Fruit fly (Drosophila melanogaster) S2 (cell line): ENCODE measurements around the gene tow.

Experiments used
- CG8478 ChIP-seq: fragments of >200 bp; optimal IDR thresholded peaks from 2 replicates; lab custom pipeline; 2018
- CTCF ChIP-seq, 2 experiments: fragments of >200 bp; optimal IDR thresholded peaks; 2 replicates each; lab custom pipeline; 2018

Gene tow

DNA sequence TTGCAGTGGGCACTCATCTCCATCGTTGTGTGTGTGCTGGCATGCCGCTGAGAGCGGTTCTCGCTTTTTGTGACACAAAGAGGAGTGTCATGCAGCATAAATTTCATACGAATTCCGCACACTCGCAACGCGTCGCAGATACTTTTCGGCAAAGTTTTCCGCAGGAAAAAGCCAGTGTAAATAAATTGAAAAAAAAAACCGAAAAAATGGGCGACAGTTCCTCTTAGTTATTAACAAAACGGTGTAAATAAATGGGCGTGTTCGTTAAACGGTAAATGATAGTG, at the start of gene tow:
TSS of gene tow (plus strand) at position 26 of the 284 bp plus-strand sequence.
- TF ChIP-seq CG8478 (lab: Kevin White, UChicago) (no peak), CTCF (optimal IDR thresholded peaks at IDR 0.05; lab: Kevin White, UChicago) (no peak)

DNA sequence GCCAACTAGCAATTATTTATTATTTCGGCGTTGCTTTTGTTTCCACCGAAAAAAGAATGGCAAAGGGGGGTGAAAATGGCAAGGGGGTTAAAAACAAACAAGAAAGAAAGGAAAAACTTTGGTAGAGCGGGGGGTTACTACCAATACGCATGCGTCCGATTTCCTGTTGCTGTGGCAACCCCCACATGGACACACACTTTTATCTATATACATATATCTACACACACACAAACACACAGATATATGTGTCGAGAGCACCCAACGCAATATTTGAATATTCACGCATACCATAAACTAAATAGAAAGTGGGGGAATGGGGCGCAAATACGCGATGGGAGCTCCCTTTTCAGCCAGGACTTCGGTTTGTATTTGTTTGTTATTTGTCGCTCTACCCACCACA, 43.4 kb upstream of the tow start:
- TF ChIP-seq CTCF (optimal IDR thresholded peaks at IDR 0.05; lab: Kevin White, UChicago), result no peak

DNA sequence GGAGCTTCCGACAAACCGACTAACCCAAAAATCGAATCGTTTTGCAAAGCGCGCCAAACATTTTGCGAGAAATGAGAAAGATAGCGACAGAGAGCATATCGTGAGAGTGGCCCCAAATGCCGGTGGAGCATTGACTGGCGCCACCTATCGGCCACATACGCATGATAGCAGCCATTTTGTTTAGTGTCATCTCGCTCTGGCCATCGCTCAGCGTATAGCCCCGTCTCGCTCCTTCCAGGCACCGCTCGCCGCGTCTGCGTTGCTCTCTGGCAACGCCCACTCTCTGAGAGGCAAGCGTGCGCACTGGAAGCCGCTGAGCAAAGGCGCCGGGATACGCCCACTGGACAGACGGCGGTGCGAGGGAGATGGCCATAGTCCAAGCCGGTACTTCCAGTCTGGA, 38.7 kb upstream of the tow start:
- TF ChIP-seq CG8478 (lab: Kevin White, UChicago) (no peak), CTCF (optimal IDR thresholded peaks at IDR 0.05; lab: Kevin White, UChicago) (peak; percentile 94 to 99)

DNA sequence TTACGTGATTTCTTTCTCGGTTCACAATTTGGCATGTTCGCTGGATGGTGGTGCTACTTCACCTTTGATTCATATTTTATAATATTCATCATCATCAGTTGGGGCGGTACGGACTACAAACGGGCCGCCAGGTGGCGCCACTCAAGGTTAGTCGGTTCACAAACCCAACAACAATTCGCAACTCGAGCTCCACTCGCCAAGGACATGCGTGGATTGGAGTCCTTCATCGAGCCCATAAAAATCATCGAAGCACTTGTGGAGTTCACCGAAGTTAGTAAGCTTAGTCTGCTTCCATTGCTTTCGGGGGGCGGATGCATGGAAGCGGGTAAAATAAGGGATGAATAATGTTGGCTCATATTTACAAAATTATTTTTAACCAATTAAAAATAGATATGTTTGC, 35.9 kb upstream of the tow start:
- TF ChIP-seq CG8478 (lab: Kevin White, UChicago) (no peak), CTCF (optimal IDR thresholded peaks at IDR 0.05; lab: Kevin White, UChicago) (peak; percentile 89 to 94)

DNA sequence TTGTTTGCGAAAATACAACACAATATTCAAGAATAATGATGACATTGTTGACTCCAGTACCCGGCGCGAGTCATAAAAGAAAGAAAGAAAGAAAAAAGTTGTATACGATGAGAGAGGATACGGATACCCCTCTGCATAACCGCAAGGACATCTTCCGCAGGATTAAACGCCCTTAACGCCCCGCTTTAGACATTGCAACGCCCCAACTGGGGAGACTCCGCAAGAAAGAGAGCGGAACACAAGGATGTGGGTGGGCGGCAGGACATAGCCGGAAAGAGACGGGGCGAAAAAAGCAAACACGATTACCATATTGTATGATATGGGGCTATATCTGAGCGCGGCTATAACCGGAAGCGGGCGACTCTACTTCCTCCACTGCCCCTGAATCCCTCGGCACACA, 31.4 kb upstream of the tow start:
- TF ChIP-seq CG8478 (lab: Kevin White, UChicago) (no peak), CTCF (optimal IDR thresholded peaks at IDR 0.05; lab: Kevin White, UChicago) (no peak)

DNA sequence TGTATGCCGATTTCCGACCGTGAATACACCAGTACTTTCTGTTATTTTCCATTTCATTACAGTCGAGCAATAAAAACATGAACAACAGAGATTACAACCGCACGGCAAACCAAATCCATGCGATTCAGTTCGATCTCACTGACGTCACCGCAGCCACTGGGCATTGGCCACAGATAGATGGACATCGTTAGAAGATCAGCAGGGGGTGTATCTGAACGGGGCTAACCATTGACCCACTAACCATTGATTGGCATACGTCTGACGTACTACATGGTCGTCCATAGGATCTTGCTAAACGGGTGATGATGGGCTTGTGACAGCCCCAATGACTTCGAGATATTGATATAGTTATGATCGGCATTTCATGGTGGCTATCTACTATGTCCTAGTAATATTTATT, 28.8 kb upstream of the tow start:
- TF ChIP-seq CTCF (optimal IDR thresholded peaks at IDR 0.05; lab: Kevin White, UChicago) (no peak), CG8478 (lab: Kevin White, UChicago) (no peak)

DNA sequence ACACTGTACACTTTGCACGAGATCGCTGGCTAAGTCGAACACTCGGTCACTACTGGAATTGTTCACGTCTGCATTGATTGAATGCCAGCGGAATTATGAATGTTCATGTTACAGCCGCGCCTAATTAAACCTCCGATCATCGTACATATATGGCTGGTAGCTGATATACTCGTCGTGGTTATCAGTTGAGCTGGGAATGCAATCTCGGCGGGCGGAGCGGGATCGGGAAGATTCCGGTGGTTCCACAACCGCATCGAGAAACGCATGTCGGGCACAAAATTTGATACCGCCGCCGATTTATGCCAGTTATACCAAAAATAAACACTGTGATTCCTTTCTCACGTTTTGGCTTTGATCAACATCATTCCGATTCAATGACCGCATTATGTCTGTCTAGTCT, 27.9 kb upstream of the tow start, which contains the start of gene Prat2:
TSS of gene Prat2 (minus strand) at position 101 of the 400 bp plus-strand sequence.
- TF ChIP-seq CTCF (optimal IDR thresholded peaks at IDR 0.05; lab: Kevin White, UChicago) (no peak), CG8478 (lab: Kevin White, UChicago) (no peak)

DNA sequence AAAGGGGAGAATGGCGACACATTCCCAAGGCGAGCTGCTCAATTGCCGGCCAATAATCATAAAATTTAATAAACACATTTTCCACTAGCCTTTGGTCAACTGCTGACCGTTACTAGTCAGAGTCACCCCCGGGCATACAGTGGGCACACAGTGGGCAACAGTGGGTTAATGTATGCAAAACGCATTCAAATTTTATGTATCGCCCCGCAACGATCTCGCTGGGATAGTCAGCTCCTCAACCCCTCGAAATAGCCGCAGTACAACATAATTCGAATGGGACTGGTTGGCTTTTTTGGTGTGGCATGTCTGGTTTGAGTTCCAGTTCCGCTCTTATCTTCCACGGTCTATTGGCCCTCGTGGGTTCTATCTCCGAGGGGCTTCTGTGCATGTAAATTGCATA, 23.4 kb upstream of the tow start:
- no peak for TF ChIP-seq CTCF (optimal IDR thresholded peaks at IDR 0.05; lab: Kevin White, UChicago)
- TF ChIP-seq CG8478 (lab: Kevin White, UChicago), result no peak

DNA sequence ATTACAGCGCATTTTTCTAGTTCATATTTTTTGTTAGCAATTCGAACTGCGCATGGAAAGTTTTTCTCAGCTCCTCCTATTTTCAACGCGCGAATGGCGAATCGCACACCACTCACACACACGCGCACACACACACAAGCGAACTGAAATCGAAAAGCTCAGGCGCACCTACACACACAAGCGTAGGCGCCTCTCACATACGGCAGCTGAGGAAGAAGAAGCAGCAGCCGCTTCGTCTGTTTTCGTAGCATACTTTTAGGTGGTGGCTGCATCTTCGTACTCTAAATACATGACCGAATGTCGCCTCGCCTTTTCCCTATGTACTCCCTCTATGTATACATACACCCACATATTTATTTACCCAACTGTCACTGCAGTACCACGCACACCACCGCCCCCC, 16.8 kb upstream of the tow start:
- TF ChIP-seq CTCF (optimal IDR thresholded peaks at IDR 0.05; lab: Kevin White, UChicago) (peak in 1 of 2 experiments; percentile 28), CG8478 (lab: Kevin White, UChicago) (no peak)

DNA sequence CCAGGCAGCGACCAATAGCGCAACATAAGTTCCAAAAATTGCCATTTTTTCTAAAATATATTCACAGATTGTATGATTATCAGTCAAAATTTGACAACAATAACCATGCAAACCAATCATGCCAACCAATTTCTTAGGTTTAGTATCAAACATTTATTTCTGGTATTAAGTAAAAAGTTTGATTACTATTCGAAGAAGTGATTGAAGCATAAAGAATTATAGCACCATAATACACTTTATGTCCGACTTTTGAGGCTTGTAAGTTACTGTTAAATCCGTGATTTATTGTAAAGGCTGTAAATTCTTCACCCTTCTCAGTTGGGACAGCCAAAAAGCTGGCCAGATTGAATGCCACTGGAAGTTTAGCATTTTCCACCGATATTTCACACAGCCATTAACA, 10.8 kb upstream of the tow start, which contains the start of gene CG45413:
TSS of gene CG45413 (minus strand) at position 101 of the 400 bp plus-strand sequence.
- no peak for TF ChIP-seq CG8478 (lab: Kevin White, UChicago)
- no peak for TF ChIP-seq CTCF (optimal IDR thresholded peaks at IDR 0.05; lab: Kevin White, UChicago)

DNA sequence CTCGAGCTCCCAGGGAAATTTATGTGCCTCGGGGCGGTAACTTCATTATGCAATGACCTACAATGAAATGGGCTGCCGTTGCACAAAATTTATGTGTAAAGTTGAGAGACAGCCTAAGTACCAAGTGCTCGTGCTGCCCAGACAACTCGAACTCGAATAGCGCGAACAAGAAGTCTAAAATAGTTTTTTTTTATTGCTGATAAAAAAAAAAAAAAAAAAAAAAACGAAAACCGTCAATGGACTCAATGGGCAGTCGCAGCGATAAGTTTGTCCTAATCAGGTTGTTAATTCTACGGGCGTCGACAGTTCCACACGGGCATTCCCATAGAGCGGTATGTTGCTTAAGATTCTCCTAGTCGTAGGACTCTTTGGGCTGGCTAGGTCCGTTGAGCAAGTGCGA, 10.0 kb upstream of the tow start, which contains the start of gene CG14820:
TSS of gene CG14820 (plus strand) at position 301 of the 400 bp plus-strand sequence.
- no peak for TF ChIP-seq CTCF (optimal IDR thresholded peaks at IDR 0.05; lab: Kevin White, UChicago)
- TF ChIP-seq CG8478 (lab: Kevin White, UChicago), result no peak

DNA sequence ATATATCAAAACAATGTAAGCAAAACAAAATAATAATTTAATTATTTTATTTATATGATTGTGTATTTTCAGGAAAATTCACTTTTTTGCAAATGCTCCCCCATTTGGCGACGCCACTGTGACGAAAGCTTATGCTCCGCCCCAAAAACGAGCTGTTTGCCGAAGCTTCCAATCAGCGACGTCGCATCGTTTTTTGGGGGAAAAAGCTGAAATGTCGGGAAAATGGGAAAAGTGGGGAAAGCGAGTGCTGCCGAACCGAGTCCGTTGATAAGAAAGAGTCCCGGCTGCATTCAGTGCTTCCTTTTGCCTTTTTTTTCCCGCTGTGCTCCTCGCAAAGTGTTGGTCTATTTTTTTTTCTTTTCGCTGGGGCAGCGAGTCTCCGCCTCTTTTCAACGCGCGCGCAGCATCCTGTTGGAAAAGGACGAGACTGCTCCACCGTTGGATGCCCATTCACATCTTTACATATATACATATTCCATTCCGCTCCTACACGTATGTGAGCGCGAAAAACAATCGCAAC, 7.8 kb upstream of the tow start:
- TF ChIP-seq CG8478 (lab: Kevin White, UChicago) (no peak), CTCF (optimal IDR thresholded peaks at IDR 0.05; lab: Kevin White, UChicago) (no peak)

DNA sequence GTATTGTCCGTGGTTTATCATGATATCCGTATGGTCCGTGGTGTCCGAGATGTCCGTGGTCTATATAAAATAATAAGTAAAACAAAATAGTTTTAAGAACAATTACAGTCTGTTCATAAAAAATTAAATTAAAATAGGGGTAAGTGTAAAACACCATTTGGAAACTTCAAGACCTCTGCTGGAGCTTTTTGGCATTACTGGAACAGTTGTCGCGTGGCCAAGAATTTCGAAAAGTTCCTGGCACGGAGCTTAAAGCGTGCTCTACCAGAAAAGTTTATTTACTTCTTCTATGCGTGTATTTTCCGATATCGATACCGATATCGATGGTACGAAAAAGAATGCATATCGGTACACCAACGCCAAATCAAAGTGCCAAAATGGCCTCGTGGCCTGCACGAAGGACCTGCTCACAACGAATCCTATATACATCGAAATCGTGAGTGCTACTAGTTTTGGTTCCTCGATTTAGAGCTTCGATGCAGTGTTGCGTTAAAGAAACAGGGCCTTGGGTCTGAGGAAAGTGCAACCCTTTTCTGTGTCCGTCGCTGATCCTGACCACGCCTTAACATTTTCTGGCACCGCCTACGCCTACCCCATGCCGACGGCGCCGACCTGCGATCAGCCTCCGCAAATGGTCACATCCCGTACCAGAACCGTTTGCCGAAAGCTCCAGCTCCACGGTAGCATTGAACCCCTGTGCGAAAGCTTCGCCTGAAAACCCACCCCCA, 389 bp upstream of the tow start:
- TF ChIP-seq CG8478 (lab: Kevin White, UChicago) (no peak), CTCF (optimal IDR thresholded peaks at IDR 0.05; lab: Kevin White, UChicago) (peak in 1 of 2 experiments; percentile 31)

DNA sequence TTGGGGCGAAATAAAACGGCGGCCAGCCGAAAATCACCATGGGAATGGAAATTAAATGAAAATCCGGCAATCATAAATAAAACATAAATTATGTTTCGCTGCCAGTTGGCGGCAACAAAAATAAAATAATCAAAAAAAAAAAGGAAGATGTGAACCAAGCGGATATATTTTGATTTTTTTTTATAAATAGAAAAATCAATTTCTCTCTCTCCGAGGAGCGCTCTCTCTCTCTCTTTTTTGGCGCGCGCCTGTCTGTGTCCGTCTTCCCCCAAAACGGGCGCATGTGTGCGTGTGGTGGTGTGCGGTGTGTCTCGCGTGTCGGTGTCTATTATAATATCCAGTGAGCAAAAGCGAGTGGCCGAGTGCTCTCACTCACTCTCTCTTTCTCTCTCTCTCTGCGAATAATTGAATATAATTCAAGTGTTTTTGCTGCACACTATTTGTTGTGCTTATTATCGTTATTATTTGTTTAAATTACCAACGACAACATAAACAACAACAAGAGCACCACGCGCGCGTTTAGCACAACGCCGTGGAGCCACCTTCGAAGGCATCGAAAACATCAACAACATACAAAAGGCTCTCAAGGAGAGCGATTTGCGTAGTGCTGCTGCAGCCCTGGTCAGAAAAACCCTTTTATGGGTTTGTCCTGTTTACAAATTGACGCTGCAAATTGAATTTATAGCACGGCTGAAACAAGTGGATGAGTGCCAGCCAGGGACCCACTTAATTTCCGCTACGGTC, 720 bp downstream of the tow start:
- TF ChIP-seq CG8478 (lab: Kevin White, UChicago), result no peak
- TF ChIP-seq CTCF (optimal IDR thresholded peaks at IDR 0.05; lab: Kevin White, UChicago), result no peak

DNA sequence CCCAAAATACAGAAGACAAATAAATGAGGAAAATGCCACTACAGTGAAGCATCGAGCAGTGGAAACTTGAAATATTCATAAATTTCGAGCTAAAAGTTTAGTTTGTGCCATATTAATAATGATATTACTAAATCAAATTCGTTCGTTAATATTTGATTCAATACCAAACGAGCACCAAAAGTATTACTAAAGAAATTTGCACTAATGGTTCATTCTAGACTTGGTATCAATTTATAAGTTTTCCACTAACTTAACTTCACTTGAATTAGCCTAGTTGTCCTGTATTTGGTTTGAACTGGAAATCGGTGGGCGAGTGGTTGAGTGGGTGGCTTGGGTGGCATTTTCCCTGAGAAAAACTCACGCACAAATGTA, 1.3 kb downstream of the tow start:
- TF ChIP-seq CG8478 (lab: Kevin White, UChicago), result no peak
- no peak for TF ChIP-seq CTCF (optimal IDR thresholded peaks at IDR 0.05; lab: Kevin White, UChicago)
